Worm (Caenorhabditis elegans): Measurements from ENCODE around the gene fut-6.

DNA sequence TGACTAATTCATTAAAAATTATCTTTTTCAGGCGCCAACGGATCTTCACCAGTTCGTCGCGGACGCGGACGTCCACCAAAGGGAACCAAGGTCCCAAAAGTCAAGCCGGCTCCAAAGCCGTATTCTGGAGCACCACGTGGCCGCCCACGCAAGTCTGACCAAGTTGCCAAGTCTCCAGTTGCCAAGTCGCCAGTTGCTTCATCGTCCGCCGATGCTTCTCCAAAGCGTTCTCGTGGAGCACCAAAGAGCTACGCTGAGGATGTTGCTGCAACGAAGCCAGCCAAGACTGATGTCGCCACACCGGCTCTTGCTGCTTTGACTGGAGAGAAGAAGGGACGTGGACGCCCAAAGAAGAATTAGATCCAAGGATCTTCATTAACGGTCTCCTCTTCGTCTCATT, 17.5 kb upstream of the fut-6 start:
- TF ChIP-seq flt-1 (GFP tag; IDR thresholded peaks at IDR 0.05) (no peak), med-1 (GFP tag; optimal IDR thresholded peaks at IDR 0.05; ENCODE audit: insufficient read depth) (no peak), ztf-23 (GFP tag; IDR thresholded peaks at IDR 0.05) (no peak), klf-2 (GFP tag; conservative IDR thresholded peaks at IDR 0.05) (no peak), tab-1 (GFP tag; IDR thresholded peaks at IDR 0.05) (no peak), ztf-29 (GFP tag; IDR thresholded peaks at IDR 0.05) (no peak), cog-1 (tag; optimal IDR thresholded peaks at IDR 0.05) (no peak)
